Worm (Caenorhabditis elegans): ENCODE results near the gene T09D3.3.

Gene T09D3.3

ce11 chrV:5364863-5365262 lies 15.5 kb upstream of the T09D3.3 start, which contains the start of gene T09D3.8:
Gene T09D3.8 (plus strand): TSS chrV:5365163.
- TF ChIP-seq rnt-1 (tag; optimal IDR thresholded peaks at IDR 0.05) (no peak), ceh-24 (tag; optimal IDR thresholded peaks at IDR 0.05) (no peak), Y22D7AL.16 (tag; optimal IDR thresholded peaks at IDR 0.05) (no peak), lin-11 (tag; optimal IDR thresholded peaks at IDR 0.05) (no peak), hlh-15 (tag; optimal IDR thresholded peaks at IDR 0.05) (no peak), ceh-6 (GFP tag; optimal IDR thresholded peaks at IDR 0.05) (no peak), sox-4 (tag; optimal IDR thresholded peaks at IDR 0.05) (no peak), sox-2 (GFP tag; IDR thresholded peaks at IDR 0.05) (no peak), nhr-232 (tag; optimal IDR thresholded peaks at IDR 0.05) (no peak), pag-3 (tag; optimal IDR thresholded peaks at IDR 0.05; ENCODE audit: borderline replicate concordance) (no peak), hlh-13 (GFP tag; optimal IDR thresholded peaks at IDR 0.05) (no peak), dmd-4 (tag; optimal IDR thresholded peaks at IDR 0.05; ENCODE audit: borderline replicate concordance) (no peak), gmeb-2 (tag; optimal IDR thresholded peaks at IDR 0.05) (no peak)

ce11 chrV:5362220-5362619 lies 12.8 kb upstream of the T09D3.3 start:
- TF ChIP-seq rnt-1 (tag; optimal IDR thresholded peaks at IDR 0.05): no peak
- TF ChIP-seq ceh-18 (tag; optimal IDR thresholded peaks at IDR 0.05): no peak
- no peak for TF ChIP-seq ztf-16 (tag; optimal IDR thresholded peaks at IDR 0.05)
- no peak for TF ChIP-seq tbx-2 (tag; optimal IDR thresholded peaks at IDR 0.05)
- TF ChIP-seq pha-4 (tag; optimal IDR thresholded peaks at IDR 0.05): no peak
- no peak for TF ChIP-seq unc-86 (tag; optimal IDR thresholded peaks at IDR 0.05)
- TF ChIP-seq ceh-31 (tag; optimal IDR thresholded peaks at IDR 0.05): no peak
- TF ChIP-seq ceh-34 (tag; optimal IDR thresholded peaks at IDR 0.05): no peak
- TF ChIP-seq odd-2 (tag; optimal IDR thresholded peaks at IDR 0.05): no peak
- no peak for TF ChIP-seq hlh-8 (tag; optimal IDR thresholded peaks at IDR 0.05)
- no peak for TF ChIP-seq F13H6.1 (tag; optimal IDR thresholded peaks at IDR 0.05)
- TF ChIP-seq elt-2 (tag; optimal IDR thresholded peaks at IDR 0.05): no peak
- TF ChIP-seq gmeb-2 (tag; optimal IDR thresholded peaks at IDR 0.05): no peak
- TF ChIP-seq fkh-10 (GFP tag; optimal IDR thresholded peaks at IDR 0.05): no peak
- TF ChIP-seq ceh-9 (tag; optimal IDR thresholded peaks at IDR 0.05): no peak
- no peak for TF ChIP-seq pax-1 (tag; optimal IDR thresholded peaks at IDR 0.05)
- TF ChIP-seq dve-1 (tag; optimal IDR thresholded peaks at IDR 0.05): no peak

ce11 chrV:5358772-5359171 lies 9.4 kb upstream of the T09D3.3 start, which contains the start of gene nhr-216:
Gene nhr-216 (minus strand): TSS chrV:5358872.
- TF ChIP-seq ceh-22 (tag; optimal IDR thresholded peaks at IDR 0.05): no peak
- no peak for TF ChIP-seq sox-4 (tag; optimal IDR thresholded peaks at IDR 0.05)
- TF ChIP-seq hlh-15 (tag; optimal IDR thresholded peaks at IDR 0.05): no peak
- TF ChIP-seq pha-2 (tag; optimal IDR thresholded peaks at IDR 0.05): no peak
- no peak for TF ChIP-seq Y22D7AL.16 (tag; optimal IDR thresholded peaks at IDR 0.05)
- TF ChIP-seq nfya-1 (tag; optimal IDR thresholded peaks at IDR 0.05): no peak
- TF ChIP-seq pax-1 (tag; optimal IDR thresholded peaks at IDR 0.05): no peak
- TF ChIP-seq pat-9 (tag; optimal IDR thresholded peaks at IDR 0.05): no peak
- TF ChIP-seq hlh-30 (tag; optimal IDR thresholded peaks at IDR 0.05; ENCODE audit: insufficient read depth): no peak
- TF ChIP-seq dve-1 (tag; optimal IDR thresholded peaks at IDR 0.05): no peak
- TF ChIP-seq unc-3 (GFP tag; conservative IDR thresholded peaks at IDR 0.05): no peak
- no peak for TF ChIP-seq unc-3 (tag; optimal IDR thresholded peaks at IDR 0.05)
- no peak for TF ChIP-seq ceh-19 (GFP tag; optimal IDR thresholded peaks at IDR 0.05)
- TF ChIP-seq sdc-2 (tag; optimal IDR thresholded peaks at IDR 0.05): no peak
- TF ChIP-seq hlh-6 (tag; optimal IDR thresholded peaks at IDR 0.05): no peak
- TF ChIP-seq tbx-7 (tag; optimal IDR thresholded peaks at IDR 0.05): no peak
- TF ChIP-seq sox-2 (GFP tag; IDR thresholded peaks at IDR 0.05): no peak
